Worm (Caenorhabditis elegans) whole organism, L2 larva: ENCODE results near the gene ogr-2.

Experiments used
- C34F6.9 ChIP-seq: fragments of 150-350 bp; optimal IDR thresholded peaks from 2 replicates; lab custom pipeline; 2014; ENCODE audit warnings: missing biosample characterization, missing genetic modification characterization
- Y55F3AM.14 ChIP-seq: fragments of 200-800 bp; sonication (Bioruptor generic); optimal IDR thresholded peaks from 2 replicates; lab custom pipeline; 2018; ENCODE audit warnings: mild to moderate bottlenecking, missing genetic modification characterization, missing compliant biosample characterization
- ZK546.5 ChIP-seq: sonication (generic microtip); optimal IDR thresholded peaks from 2 replicates; lab custom pipeline; 2017; ENCODE audit warnings: missing biosample characterization, missing genetic modification characterization
- blmp-1 ChIP-seq: sonication (generic microtip); optimal IDR thresholded peaks from 2 replicates; lab custom pipeline; 2017; ENCODE audit warnings: missing genetic modification characterization, mild to moderate bottlenecking, missing compliant biosample characterization, antibody characterized with exemption, moderate library complexity; ENCODE audit not compliant: insufficient read depth
- ceh-82 ChIP-seq: fragments of 150-350 bp; optimal IDR thresholded peaks from 2 replicates; lab custom pipeline; 2014; ENCODE audit warnings: missing biosample characterization, missing genetic modification characterization
- crh-2 ChIP-seq: sonication (generic microtip); optimal IDR thresholded peaks from 2 replicates; lab custom pipeline; 2017; ENCODE audit warnings: missing biosample characterization, missing genetic modification characterization
- fos-1 ChIP-seq: fragments of 150-350 bp; optimal IDR thresholded peaks from 2 replicates; lab custom pipeline; 2014; ENCODE audit warnings: missing biosample characterization, missing genetic modification characterization
- nhr-129 ChIP-seq: fragments of 150-350 bp; optimal IDR thresholded peaks from 2 replicates; lab custom pipeline; 2014; ENCODE audit warnings: missing biosample characterization, missing genetic modification characterization
- nhr-21 ChIP-seq: fragments of 150-350 bp; optimal IDR thresholded peaks from 2 replicates; lab custom pipeline; 2014; ENCODE audit warnings: missing biosample characterization, missing genetic modification characterization
- nhr-237 ChIP-seq: fragments of 150-350 bp; optimal IDR thresholded peaks from 2 replicates; lab custom pipeline; 2014; ENCODE audit warnings: missing biosample characterization, missing genetic modification characterization
- skn-1 ChIP-seq: sonication (generic microtip); optimal IDR thresholded peaks from 2 replicates; lab custom pipeline; 2017; ENCODE audit warnings: missing biosample characterization, missing genetic modification characterization
- snpc-4 ChIP-seq: fragments of 150-350 bp; optimal IDR thresholded peaks from 2 replicates; lab custom pipeline; 2014; ENCODE audit warnings: missing biosample characterization, missing genetic modification characterization

- TF ChIP-seq snpc-4 (tag; lab: Kevin White, UChicago) (no peak), ZK546.5 (tag; lab: Kevin White, UChicago) (no peak), blmp-1 (tag; lab: Kevin White, UChicago) (no peak), C34F6.9 (no peak), nhr-237 (no peak), crh-2 (tag; lab: Kevin White, UChicago) (no peak), skn-1 (no peak), ceh-82 (no peak), nhr-129 (tag; lab: Kevin White, UChicago) (no peak), fos-1 (tag; lab: Kevin White, UChicago) (no peak), nhr-21 (tag; lab: Kevin White, UChicago) (no peak), Y55F3AM.14 (no peak)
Measured at ce11 chrII:10010914-10011313, 30.0 kb upstream of the ogr-2 start.
